Worm (Caenorhabditis elegans): Measurements from ENCODE around the gene Y69E1A.1.
A peak's percentile ranks its signal among the peaks of the same experiment; 100 is the strongest.

The Y69E1A.1 gene

ce11 chrIV:10933062-10933552, 15.6 kb downstream of the Y69E1A.1 start, which contains the start of the genes dnc-1 and lsm-7 (continued):
- TF ChIP-seq unc-130 (GFP tag; optimal IDR thresholded peaks at IDR 0.05) (peak; percentile 6), F44E2.7 (GFP tag; IDR thresholded peaks at IDR 0.05) (no peak), nhr-6 (tag; optimal IDR thresholded peaks at IDR 0.05) (peak; percentile 65), lin-38 (GFP tag; IDR thresholded peaks at IDR 0.05) (peak; percentile 74), mxl-2 (GFP tag; conservative IDR thresholded peaks at IDR 0.05) (no peak), hmg-1.1 (GFP tag; IDR thresholded peaks at IDR 0.05) (peak; percentile 72), nhr-11 (tag; optimal IDR thresholded peaks at IDR 0.05) (peak; percentile 41), unc-39 (tag; optimal IDR thresholded peaks at IDR 0.05) (no peak), dmd-6 (GFP tag; IDR thresholded peaks at IDR 0.05) (peak; percentile 71), nhr-41 (GFP tag; IDR thresholded peaks at IDR 0.05) (no peak), lin-15B (tag; optimal IDR thresholded peaks at IDR 0.05) (no peak), ztf-7 (tag; optimal IDR thresholded peaks at IDR 0.05) (peak; percentile 5), attf-4 (tag; optimal IDR thresholded peaks at IDR 0.05) (no peak), mep-1 (tag; optimal IDR thresholded peaks at IDR 0.05) (peak; percentile 88), dpl-1 (GFP tag; optimal IDR thresholded peaks at IDR 0.05) (peak; percentile 76), lsy-2 (tag; optimal IDR thresholded peaks at IDR 0.05) (peak in 1 of 2 experiments; percentile 91), T26A8.4 (GFP tag; IDR thresholded peaks at IDR 0.05) (peak; percentile 39), mes-2 (tag; optimal IDR thresholded peaks at IDR 0.05; ENCODE audit: poor library complexity, severe bottlenecking) (peak; percentile 80), ces-1 (GFP tag; optimal IDR thresholded peaks at IDR 0.05) (no peak), lin-29 (GFP tag; IDR thresholded peaks at IDR 0.05) (peak; percentile 7; the same call in 1 of the 2 replicates), zip-2 (tag; optimal IDR thresholded peaks at IDR 0.05) (no peak), nhr-48 (tag; optimal IDR thresholded peaks at IDR 0.05) (no peak), snpc-1.2 (GFP tag; IDR thresholded peaks at IDR 0.05) (peak; percentile 55; the same call in 1 of the 2 replicates), ama-1 (optimal IDR thresholded peaks at IDR 0.05) (peak; percentile 8), nhr-28 (tag; optimal IDR thresholded peaks at IDR 0.05) (peak; percentile 59), ceh-44 (GFP tag; IDR thresholded peaks at IDR 0.05) (peak; percentile 79), hlh-30 (tag; optimal IDR thresholded peaks at IDR 0.05; ENCODE audit: insufficient read depth) (peak; percentile 75), skn-1 (tag; optimal IDR thresholded peaks at IDR 0.05) (no peak)

- peak; percentile 7 for TF ChIP-seq hlh-30 (tag; optimal IDR thresholded peaks at IDR 0.05; ENCODE audit: insufficient read depth)
- TF ChIP-seq snpc-4 (tag; optimal IDR thresholded peaks at IDR 0.05), result no peak
- TF ChIP-seq mdt-29 (GFP tag; IDR thresholded peaks at IDR 0.05), result no peak
- no peak for TF ChIP-seq sdz-12 (GFP tag; optimal IDR thresholded peaks at IDR 0.05)
- TF ChIP-seq jun-1 (tag; optimal IDR thresholded peaks at IDR 0.05), result no peak
- no peak for TF ChIP-seq dmd-8 (GFP tag; IDR thresholded peaks at IDR 0.05)
- TF ChIP-seq aha-1 (tag), result no peak
Measured at ce11 chrIV:10919770-10920169, 28.9 kb downstream of the Y69E1A.1 start, which contains the start of gene rbr-2. TSS of gene rbr-2 (plus strand) at chrIV:10920070.

ce11 chrIV:10918877-10919560, 29.7 kb downstream of the Y69E1A.1 start:
- TF ChIP-seq ces-1 (GFP tag; optimal IDR thresholded peaks at IDR 0.05), result no peak
- no peak for TF ChIP-seq cey-2 (tag; optimal IDR thresholded peaks at IDR 0.05; ENCODE audit: borderline replicate concordance, insufficient read depth)
- TF ChIP-seq spr-3 (GFP tag; optimal IDR thresholded peaks at IDR 0.05), result peak; percentile 35
- no peak for TF ChIP-seq fos-1 (tag; optimal IDR thresholded peaks at IDR 0.05)
- peak; percentile 87 for TF ChIP-seq mep-1 (tag; optimal IDR thresholded peaks at IDR 0.05)
- no peak for TF ChIP-seq ceh-28 (tag; optimal IDR thresholded peaks at IDR 0.05)
- no peak for TF ChIP-seq mxl-2 (GFP tag; conservative IDR thresholded peaks at IDR 0.05)
- no peak for TF ChIP-seq ceh-82 (tag; optimal IDR thresholded peaks at IDR 0.05)
- no peak for TF ChIP-seq mdt-29 (GFP tag; IDR thresholded peaks at IDR 0.05)
- peak; percentile 56 for TF ChIP-seq T20F7.1 (GFP tag; optimal IDR thresholded peaks at IDR 0.05)
- TF ChIP-seq snpc-1.2 (GFP tag; IDR thresholded peaks at IDR 0.05), result 0 out of 2 replicates have a peak, but pooled peaks have one; percentile 44
- TF ChIP-seq nhr-10 (tag; optimal IDR thresholded peaks at IDR 0.05), result no peak
- TF ChIP-seq madf-9 (GFP tag; conservative IDR thresholded peaks at IDR 0.05), result no peak
- no peak for TF ChIP-seq nhr-102 (tag; optimal IDR thresholded peaks at IDR 0.05)
- no peak for TF ChIP-seq F26F4.8 (GFP tag; conservative IDR thresholded peaks at IDR 0.05)
- peak; percentile 48; the same call in 1 of the 2 replicates for TF ChIP-seq lin-1 (GFP tag; IDR thresholded peaks at IDR 0.05)
- TF ChIP-seq ztf-11 (tag; optimal IDR thresholded peaks at IDR 0.05), result no peak
- TF ChIP-seq lin-29 (GFP tag; IDR thresholded peaks at IDR 0.05), result no peak
- TF ChIP-seq aha-1 (tag), result peak; percentile 99
- no peak for TF ChIP-seq zip-2 (tag; optimal IDR thresholded peaks at IDR 0.05)
- TF ChIP-seq nhr-48 (tag; optimal IDR thresholded peaks at IDR 0.05), result peak; percentile 25
- no peak for TF ChIP-seq daf-12 (tag; optimal IDR thresholded peaks at IDR 0.05)
- TF ChIP-seq lin-39 (tag; optimal IDR thresholded peaks at IDR 0.05), result no peak
